Fruit fly (Drosophila melanogaster) whole organism, embryonic: ENCODE measurements around the gene Gr63a.
A peak's percentile ranks its signal among the peaks of the same experiment; 100 is the strongest.

Source experiments
- Bgb ChIP-seq: fragments of 200-800 bp; sonication (Bioruptor generic); IDR thresholded peaks from 2 replicates; pipeline ENCODE4 v1.3.6; 2022; ENCODE audit warnings: missing biosample characterization, missing genetic modification characterization; ENCODE audit not compliant: partially characterized antibody
- CG10209 ChIP-seq: fragments of 200-800 bp; sonication (Bioruptor generic); optimal IDR thresholded peaks from 3 replicates; lab custom pipeline; 2017; ENCODE audit warnings: missing biosample characterization, mild to moderate bottlenecking, missing genetic modification characterization, missing genetic modification reagents
- CG11085 ChIP-seq: fragments of 200-800 bp; sonication (Bioruptor generic); IDR thresholded peaks from 2 replicates; pipeline ENCODE4 v1.3.6; 2022; ENCODE audit warnings: missing biosample characterization, missing genetic modification characterization
- CG11456 ChIP-seq: fragments of 200-800 bp; sonication (Bioruptor generic); IDR thresholded peaks from 3 replicates; pipeline ENCODE4 v1.3.6; 2022; ENCODE audit warnings: missing biosample characterization, missing genetic modification characterization
- CG12659 ChIP-seq: fragments of 200-800 bp; sonication (Bioruptor generic); optimal IDR thresholded peaks from 3 replicates; lab custom pipeline; 2017; ENCODE audit warnings: mild to moderate bottlenecking, missing biosample characterization, missing genetic modification reagents, missing genetic modification characterization
- CG13123 ChIP-seq: fragments of 200-800 bp; sonication (Bioruptor generic); optimal IDR thresholded peaks from 2 replicates; lab custom pipeline; 2016; ENCODE audit warnings: missing biosample characterization, missing genetic modification characterization
- CG14441 ChIP-seq: fragments of 200-800 bp; sonication (Bioruptor generic); IDR thresholded peaks from 2 replicates; pipeline ENCODE4 v1.3.6; 2022; ENCODE audit warnings: missing biosample characterization, missing genetic modification characterization
- CG14667 ChIP-seq: fragments of 200-800 bp; sonication (Bioruptor generic); IDR thresholded peaks from 2 replicates; pipeline ENCODE4 v1.3.6; 2022; ENCODE audit warnings: missing biosample characterization, missing genetic modification characterization
- CG15073 ChIP-seq: fragments of 200-800 bp; sonication (Bioruptor generic); optimal IDR thresholded peaks from 2 replicates; lab custom pipeline; 2016; ENCODE audit warnings: missing biosample characterization, missing genetic modification characterization
- CG1602 ChIP-seq: fragments of 200-800 bp; sonication (Bioruptor generic); optimal IDR thresholded peaks from 3 replicates; lab custom pipeline; 2016; ENCODE audit warnings: missing biosample characterization, missing genetic modification characterization
- CG1647 ChIP-seq: fragments of 200-800 bp; sonication (Bioruptor generic); optimal IDR thresholded peaks from 3 replicates; lab custom pipeline; 2016; ENCODE audit warnings: missing biosample characterization, missing genetic modification characterization
- CG17328 ChIP-seq: fragments of 200-800 bp; sonication (Bioruptor generic); IDR thresholded peaks from 2 replicates; pipeline ENCODE4 v1.3.6; 2022; ENCODE audit warnings: missing biosample characterization, missing genetic modification characterization
- CG17912 ChIP-seq: fragments of 200-800 bp; sonication (Bioruptor generic); optimal IDR thresholded peaks from 2 replicates; lab custom pipeline; 2018; ENCODE audit warnings: missing biosample characterization, mild to moderate bottlenecking, missing genetic modification characterization
- CG2120 ChIP-seq: fragments of 200-800 bp; sonication (Bioruptor generic); optimal IDR thresholded peaks from 3 replicates; lab custom pipeline; 2016; ENCODE audit warnings: missing biosample characterization, missing genetic modification characterization
- CG2129 ChIP-seq: fragments of 200-800 bp; sonication (Bioruptor generic); IDR thresholded peaks from 2 replicates; pipeline ENCODE4 v1.3.6; 2022; ENCODE audit warnings: missing biosample characterization, missing genetic modification characterization; ENCODE audit not compliant: partially characterized antibody
- CG2199 ChIP-seq: fragments of 200-800 bp; sonication (Bioruptor generic); IDR thresholded peaks from 3 replicates; pipeline ENCODE4 v1.3.6; 2022; ENCODE audit warnings: missing biosample characterization, missing genetic modification characterization
- CG3847 ChIP-seq: fragments of 200-800 bp; sonication (Bioruptor generic); IDR thresholded peaks from 2 replicates; pipeline ENCODE4 v1.3.6; 2022; ENCODE audit warnings: missing biosample characterization, missing genetic modification characterization
- CG6791 ChIP-seq: fragments of 200-800 bp; sonication (Bioruptor generic); IDR thresholded peaks from 3 replicates; pipeline ENCODE4 v1.3.6; 2022; ENCODE audit warnings: missing biosample characterization, missing genetic modification characterization; ENCODE audit not compliant: partially characterized antibody
- CG7963 ChIP-seq: fragments of 200-800 bp; sonication (Bioruptor generic); IDR thresholded peaks from 3 replicates; pipeline ENCODE4 v1.3.6; 2022; ENCODE audit warnings: missing biosample characterization, missing genetic modification characterization; ENCODE audit not compliant: partially characterized antibody
- CG9797 ChIP-seq: fragments of 200-800 bp; sonication (Bioruptor generic); optimal IDR thresholded peaks from 3 replicates; lab custom pipeline; 2018; ENCODE audit warnings: missing biosample characterization, mild to moderate bottlenecking, missing genetic modification characterization
- CG9932 ChIP-seq: fragments of 200-800 bp; sonication (Bioruptor generic); IDR thresholded peaks from 2 replicates; pipeline ENCODE4 v1.3.6; 2022; ENCODE audit warnings: missing biosample characterization, missing genetic modification characterization
- Lhr ChIP-seq: fragments of 200-800 bp; sonication (Bioruptor generic); optimal IDR thresholded peaks from 3 replicates; lab custom pipeline; 2017; ENCODE audit warnings: mild to moderate bottlenecking, missing biosample characterization, missing genetic modification reagents, missing genetic modification characterization
- MTF-1 ChIP-seq: fragments of 200-800 bp; sonication (Bioruptor generic); optimal IDR thresholded peaks from 2 replicates; lab custom pipeline; 2018; ENCODE audit warnings: missing biosample characterization, mild to moderate bottlenecking, missing genetic modification characterization, borderline replicate concordance
- Med ChIP-seq: fragments of 200-800 bp; sonication (Bioruptor generic); peaks from one replicate; lab custom pipeline; 2016; ENCODE audit warnings: missing biosample characterization, missing genetic modification characterization, mild to moderate bottlenecking, inconsistent platforms, moderate library complexity
- NFAT ChIP-seq: fragments of 200-800 bp; sonication (Bioruptor generic); IDR thresholded peaks from 2 replicates; pipeline ENCODE4 v1.3.6; 2022; ENCODE audit warnings: missing biosample characterization, missing genetic modification characterization
- Neu2 ChIP-seq: fragments of 200-800 bp; sonication (Bioruptor generic); optimal IDR thresholded peaks from 3 replicates; lab custom pipeline; 2016; ENCODE audit warnings: missing biosample characterization, missing genetic modification characterization, borderline replicate concordance
- Nf-YA ChIP-seq: fragments of 200-800 bp; sonication (Bioruptor generic); IDR thresholded peaks from 2 replicates; pipeline ENCODE4 v1.3.6; 2022; ENCODE audit warnings: missing biosample characterization, missing genetic modification characterization
- Ptx1 ChIP-seq: fragments of 200-800 bp; sonication (Bioruptor generic); IDR thresholded peaks from 2 replicates; pipeline ENCODE4 v1.3.6; 2022; ENCODE audit warnings: missing biosample characterization, missing genetic modification characterization
- Sry-β ChIP-seq: fragments of 200-800 bp; sonication (Bioruptor generic); optimal IDR thresholded peaks from 2 replicates; lab custom pipeline; 2018; ENCODE audit warnings: missing biosample characterization, mild to moderate bottlenecking, missing genetic modification characterization, moderate library complexity
- Usf ChIP-seq: fragments of 200-800 bp; sonication (Bioruptor generic); optimal IDR thresholded peaks from 2 replicates; lab custom pipeline; 2017; ENCODE audit warnings: missing genotype, missing biosample characterization, missing genetic modification characterization
- bigmax ChIP-seq: fragments of 200-800 bp; sonication (Bioruptor generic); optimal IDR thresholded peaks from 2 replicates; lab custom pipeline; 2018; ENCODE audit warnings: missing biosample characterization, mild to moderate bottlenecking, missing genetic modification characterization
- corto ChIP-seq: fragments of 200-800 bp; sonication (Bioruptor generic); optimal IDR thresholded peaks from 2 replicates; lab custom pipeline; 2016; ENCODE audit warnings: missing biosample characterization, mild to moderate bottlenecking, missing genetic modification characterization, moderate library complexity
- da ChIP-seq: fragments of 200-800 bp; sonication (Bioruptor generic); optimal IDR thresholded peaks from 2 replicates; lab custom pipeline; 2016; ENCODE audit warnings: missing biosample characterization, missing genetic modification characterization
- dysf ChIP-seq: fragments of 200-800 bp; sonication (Bioruptor generic); IDR thresholded peaks from 3 replicates; pipeline ENCODE4 v1.3.6; 2022; ENCODE audit warnings: missing biosample characterization, missing genetic modification characterization
- emc ChIP-seq: fragments of 200-800 bp; sonication (Bioruptor generic); optimal IDR thresholded peaks from 2 replicates; lab custom pipeline; 2016; ENCODE audit warnings: missing biosample characterization, missing genetic modification characterization
- fd102C ChIP-seq: fragments of 200-800 bp; sonication (Bioruptor generic); optimal IDR thresholded peaks from 2 replicates; lab custom pipeline; 2018; ENCODE audit warnings: missing biosample characterization, mild to moderate bottlenecking, missing genetic modification characterization, moderate library complexity
- ftz-f1 ChIP-seq: fragments of 200-800 bp; sonication (Bioruptor generic); optimal IDR thresholded peaks from 2 replicates; lab custom pipeline; 2016; ENCODE audit warnings: missing biosample characterization, missing genetic modification characterization
- gfzf ChIP-seq: fragments of 200-800 bp; sonication (Bioruptor generic); optimal IDR thresholded peaks from 2 replicates; lab custom pipeline; 2016; ENCODE audit warnings: missing biosample characterization, mild to moderate bottlenecking, missing genetic modification characterization, moderate library complexity
- gt ChIP-seq: fragments of 200-800 bp; sonication (Bioruptor generic); IDR thresholded peaks from 2 replicates; pipeline ENCODE4 v1.3.6; 2022; ENCODE audit warnings: missing biosample characterization, missing genetic modification characterization
- hb ChIP-seq: fragments of 200-800 bp; sonication (Bioruptor generic); IDR thresholded peaks from 3 replicates; pipeline ENCODE4 v1.3.6; 2022; ENCODE audit warnings: missing biosample characterization, missing genetic modification characterization; ENCODE audit not compliant: partially characterized antibody
- lbe ChIP-seq: fragments of 200-800 bp; sonication (Bioruptor generic); optimal IDR thresholded peaks from 2 replicates; lab custom pipeline; 2016; ENCODE audit warnings: missing biosample characterization, mild to moderate bottlenecking, missing genetic modification characterization
- p53 ChIP-seq: fragments of 200-800 bp; sonication (Bioruptor generic); optimal IDR thresholded peaks from 2 replicates; lab custom pipeline; 2016; ENCODE audit warnings: missing biosample characterization, missing genetic modification characterization
- sisA ChIP-seq: fragments of 200-800 bp; sonication (Bioruptor generic); IDR thresholded peaks from 2 replicates; pipeline ENCODE4 v1.3.6; 2022; ENCODE audit warnings: missing biosample characterization, missing genetic modification characterization
- slou ChIP-seq: fragments of 200-800 bp; sonication (Bioruptor generic); optimal IDR thresholded peaks from 3 replicates; lab custom pipeline; 2016; ENCODE audit warnings: missing biosample characterization, missing genetic modification characterization
- so ChIP-seq: fragments of 200-800 bp; sonication (Bioruptor generic); IDR thresholded peaks from 3 replicates; pipeline ENCODE4 v1.3.6; 2022; ENCODE audit warnings: missing biosample characterization, missing genetic modification characterization
- ssp ChIP-seq: fragments of 200-800 bp; sonication (Bioruptor generic); IDR thresholded peaks from 2 replicates; pipeline ENCODE4 v1.3.6; 2022; ENCODE audit warnings: missing biosample characterization, missing genetic modification characterization
- stwl ChIP-seq: fragments of 200-800 bp; sonication (Bioruptor generic); optimal IDR thresholded peaks from 3 replicates; lab custom pipeline; 2018; ENCODE audit warnings: missing biosample characterization, mild to moderate bottlenecking, missing genetic modification characterization, moderate library complexity
- sug ChIP-seq: fragments of 200-800 bp; optimal IDR thresholded peaks from 2 replicates; lab custom pipeline; 2019; ENCODE audit warnings: missing biosample characterization, mild to moderate bottlenecking, missing genetic modification characterization, moderate library complexity
- wek ChIP-seq: fragments of 200-800 bp; sonication (Bioruptor generic); optimal IDR thresholded peaks from 3 replicates; lab custom pipeline; 2018; ENCODE audit warnings: missing biosample characterization, mild to moderate bottlenecking, missing genetic modification characterization, moderate library complexity

The Gr63a gene

DNA sequence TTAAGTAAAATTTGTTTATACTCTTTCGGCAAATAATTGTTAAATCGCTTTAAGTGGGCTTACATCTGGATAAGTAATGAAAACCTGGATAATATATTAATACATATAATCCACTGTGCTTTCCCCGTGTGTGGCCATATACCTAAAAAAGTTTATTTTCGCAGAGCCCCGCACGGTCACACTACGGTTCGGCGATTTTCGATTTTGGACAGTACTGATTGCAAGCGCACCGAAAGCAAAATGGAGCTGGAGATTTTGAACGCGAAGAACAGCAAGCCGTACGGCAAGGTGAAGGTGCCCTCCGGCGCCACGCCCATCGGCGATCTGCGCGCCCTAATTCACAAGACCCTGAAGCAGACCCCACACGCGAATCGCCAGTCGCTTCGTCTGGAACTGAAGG, 6.9 kb upstream of the Gr63a start, which contains the start of gene Sc2 (continued):
- TF ChIP-seq Bgb (GFP tag; lab: Robert Waterston, UW) (peak; percentile 55; the same call in 1 of the 2 replicates), CG14667 (GFP tag; lab: Robert Waterston, UW) (no peak), CG15073 (GFP tag; lab: Kevin White, UChicago) (no peak), CG1647 (no peak), CG7963 (GFP tag; lab: Robert Waterston, UW) (0 out of 3 replicates have a peak, but pooled peaks have one; percentile 53), stwl (tag; lab: Kevin White, UChicago) (peak; percentile 45), so (no peak), da (GFP tag; lab: Kevin White, UChicago) (no peak), Sry-β (GFP tag; lab: Kevin White, UChicago) (no peak), CG11085 (GFP tag; lab: Robert Waterston, UW) (0 out of 2 replicates have a peak, but pooled peaks have one; percentile 18), corto (no peak), slou (GFP tag; lab: Kevin White, UChicago) (no peak), CG2199 (GFP tag; lab: Robert Waterston, UW) (no peak), CG17328 (GFP tag; lab: Robert Waterston, UW) (no peak), Ptx1 (GFP tag; lab: Robert Waterston, UW) (peak; percentile 23; the same call in 1 of the 2 replicates), p53 (GFP tag; lab: Kevin White, UChicago) (no peak), dysf (GFP tag; lab: Robert Waterston, UW) (no peak), gfzf (GFP tag; lab: Kevin White, UChicago) (peak; percentile 61), CG3847 (GFP tag; lab: Robert Waterston, UW) (peak; percentile 49), ftz-f1 (GFP tag; lab: Kevin White, UChicago) (no peak), Lhr (GFP tag; lab: Kevin White, UChicago) (peak; percentile 39), gt (GFP tag; lab: Robert Waterston, UW) (no peak), CG9932 (GFP tag; lab: Robert Waterston, UW) (peak; percentile 78), sug (tag; lab: Kevin White, UChicago) (peak; percentile 8), NFAT (GFP tag; lab: Robert Waterston, UW) (0 out of 2 replicates have a peak, but pooled peaks have one; percentile 17), CG11456 (GFP tag; lab: Robert Waterston, UW) (no peak), hb (GFP tag; lab: Robert Waterston, UW) (no peak), CG14441 (GFP tag; lab: Robert Waterston, UW) (0 out of 2 replicates have a peak, but pooled peaks have one; percentile 9), CG6791 (peak; percentile 39; the same call in 2 of the 3 replicates), ssp (GFP tag; lab: Robert Waterston, UW) (peak; percentile 42; the same call in 1 of the 2 replicates), CG9797 (GFP tag; lab: Kevin White, UChicago) (peak; percentile 56), MTF-1 (GFP tag; lab: Kevin White, UChicago) (peak; percentile 29), Neu2 (no peak), bigmax (GFP tag; lab: Kevin White, UChicago) (no peak), Med (GFP tag; lab: Kevin White, UChicago) (peak; percentile 71)

DNA sequence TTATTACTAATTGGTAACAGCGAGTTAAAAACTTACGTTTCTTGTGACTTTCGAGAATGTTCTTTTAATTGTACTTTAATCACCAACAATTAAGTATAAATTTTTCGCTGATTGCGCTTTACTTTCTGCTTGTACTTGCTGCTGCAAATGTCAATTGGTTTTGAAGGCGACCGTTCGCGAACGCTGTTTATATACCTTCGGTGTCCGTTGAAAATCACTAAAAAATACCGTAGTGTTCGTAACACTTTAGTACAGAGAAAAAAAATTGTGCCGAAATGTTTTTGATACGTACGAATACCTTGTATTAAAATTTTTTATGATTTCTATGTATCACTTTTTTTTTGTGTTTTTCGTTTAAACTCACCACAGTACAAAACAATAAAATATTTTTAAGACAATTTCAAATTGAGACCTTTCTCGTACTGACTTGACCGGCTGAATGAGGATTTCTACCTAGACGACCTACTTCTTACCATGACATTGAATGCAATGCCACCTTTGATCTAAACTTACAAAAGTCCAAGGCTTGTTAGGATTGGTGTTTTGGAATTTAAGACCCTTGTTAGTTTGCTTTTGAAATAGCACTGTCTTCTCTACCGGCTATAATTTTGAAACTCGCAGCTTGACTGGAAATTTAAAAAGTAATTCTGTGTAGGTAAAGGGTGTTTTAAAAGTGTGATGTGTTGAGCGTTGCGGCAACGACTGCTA, 6.2 kb upstream of the Gr63a start, which contains the start of gene Ubi-p63E:
Gene Ubi-p63E (minus strand): TSS at position 694 of the 708 bp plus-strand sequence.
- no peak for TF ChIP-seq fd102C (GFP tag; lab: Kevin White, UChicago)
- TF ChIP-seq CG1602 (GFP tag; lab: Kevin White, UChicago), result peak; percentile 47
- no peak for TF ChIP-seq CG2129 (GFP tag; lab: Robert Waterston, UW)
- TF ChIP-seq CG17912 (GFP tag; lab: Kevin White, UChicago), result peak; percentile 88
- peak; percentile 61 for TF ChIP-seq CG10209
- TF ChIP-seq CG13123, result no peak
- no peak for TF ChIP-seq CG2199 (GFP tag; lab: Robert Waterston, UW)
- TF ChIP-seq emc (GFP tag; lab: Kevin White, UChicago), result peak; percentile 28
- no peak for TF ChIP-seq dysf (GFP tag; lab: Robert Waterston, UW)
- TF ChIP-seq sisA (GFP tag; lab: Robert Waterston, UW), result no peak
- TF ChIP-seq wek (GFP tag; lab: Kevin White, UChicago), result peak; percentile 54
- TF ChIP-seq CG12659 (GFP tag; lab: Kevin White, UChicago), result peak; percentile 43
- peak; percentile 81 for TF ChIP-seq CG2120 (GFP tag; lab: Kevin White, UChicago)
- TF ChIP-seq lbe (GFP tag; lab: Kevin White, UChicago), result peak; percentile 60
- no peak for TF ChIP-seq Nf-YA
- peak; percentile 58 for TF ChIP-seq Usf (GFP tag; lab: Kevin White, UChicago)
